Worm (Caenorhabditis elegans) whole organism, L2 larva: Measurements from ENCODE around the gene dis-3.

ENCODE experiments used
- C34F6.9 ChIP-seq: fragments of 150-350 bp; optimal IDR thresholded peaks from 2 replicates; lab custom pipeline; 2014; ENCODE audit warnings: missing biosample characterization, missing genetic modification characterization
- F13H6.1 ChIP-seq: sonication (generic microtip); optimal IDR thresholded peaks from 2 replicates; lab custom pipeline; 2016; ENCODE audit warnings: missing genetic modification characterization, missing compliant biosample characterization
- R02D3.7 ChIP-seq: fragments of 150-350 bp; optimal IDR thresholded peaks from 2 replicates; lab custom pipeline; 2014; ENCODE audit warnings: missing biosample characterization, missing genetic modification characterization
- ZK546.5 ChIP-seq: sonication (generic microtip); optimal IDR thresholded peaks from 2 replicates; lab custom pipeline; 2017; ENCODE audit warnings: missing biosample characterization, missing genetic modification characterization
- alr-1 ChIP-seq: fragments of 150-350 bp; optimal IDR thresholded peaks from 2 replicates; lab custom pipeline; 2014; ENCODE audit warnings: missing biosample characterization, missing genetic modification characterization
- ama-1 ChIP-seq: fragments of 150-350 bp; optimal IDR thresholded peaks from 2 replicates; lab custom pipeline; 2018; ENCODE audit warnings: inconsistent platforms
- blmp-1 ChIP-seq: sonication (generic microtip); optimal IDR thresholded peaks from 2 replicates; lab custom pipeline; 2017; ENCODE audit warnings: missing genetic modification characterization, mild to moderate bottlenecking, missing compliant biosample characterization, antibody characterized with exemption, moderate library complexity; ENCODE audit not compliant: insufficient read depth
- ceh-82 ChIP-seq: fragments of 150-350 bp; optimal IDR thresholded peaks from 2 replicates; lab custom pipeline; 2014; ENCODE audit warnings: missing biosample characterization, missing genetic modification characterization
- crh-2 ChIP-seq: sonication (generic microtip); optimal IDR thresholded peaks from 2 replicates; lab custom pipeline; 2017; ENCODE audit warnings: missing biosample characterization, missing genetic modification characterization
- dmd-4 ChIP-seq: sonication (generic microtip); optimal IDR thresholded peaks from 2 replicates; lab custom pipeline; 2017; ENCODE audit warnings: missing biosample characterization, missing genetic modification characterization
- egl-27 ChIP-seq: sonication (generic microtip); optimal IDR thresholded peaks from 3 replicates; lab custom pipeline; 2017; ENCODE audit warnings: missing biosample characterization, missing genetic modification reagents, missing genetic modification characterization
- elt-1 ChIP-seq: fragments of 150-350 bp; optimal IDR thresholded peaks from 2 replicates; lab custom pipeline; 2014; ENCODE audit warnings: missing biosample characterization, missing genetic modification characterization
- elt-3 ChIP-seq: sonication (generic microtip); optimal IDR thresholded peaks from 2 replicates; lab custom pipeline; 2017; ENCODE audit warnings: missing biosample characterization, missing genetic modification characterization
- fos-1 ChIP-seq: fragments of 150-350 bp; optimal IDR thresholded peaks from 2 replicates; lab custom pipeline; 2014; ENCODE audit warnings: missing biosample characterization, missing genetic modification characterization
- lin-11 ChIP-seq: fragments of 150-350 bp; sonication (generic microtip); optimal IDR thresholded peaks from 2 replicates; lab custom pipeline; 2014; ENCODE audit warnings: missing biosample characterization, missing genetic modification characterization, inconsistent platforms, mixed read lengths
- lin-39 ChIP-seq: fragments of 150-350 bp; optimal IDR thresholded peaks from 2 replicates; lab custom pipeline; 2014; ENCODE audit warnings: missing biosample characterization, missing genetic modification reagents, missing genetic modification characterization
- lsy-2 ChIP-seq, 2 experiments: fragments of 150-350 bp in 1 of 2; sonication (generic microtip) in 1 of 2; optimal IDR thresholded peaks; 2 replicates each; lab custom pipeline; 2014 to 2017; ENCODE audit warnings: missing biosample characterization in 2 of 2, missing genetic modification characterization in 2 of 2
- mab-5 ChIP-seq: fragments of 150-350 bp; optimal IDR thresholded peaks from 2 replicates; lab custom pipeline; 2014; ENCODE audit warnings: missing biosample characterization, missing genetic modification characterization
- mbf-1 ChIP-seq: sonication (generic microtip); optimal IDR thresholded peaks from 2 replicates; lab custom pipeline; 2017; ENCODE audit warnings: missing biosample characterization, missing genetic modification characterization
- mdl-1 ChIP-seq, 2 experiments: fragments of 150-350 bp in 1 of 2; sonication (generic microtip) in 1 of 2; optimal IDR thresholded peaks; 2 replicates each; lab custom pipeline; 2017; ENCODE audit warnings: missing biosample characterization in 2 of 2, missing genetic modification characterization in 2 of 2
- nhr-10 ChIP-seq: sonication (generic microtip); optimal IDR thresholded peaks from 2 replicates; lab custom pipeline; 2017; ENCODE audit warnings: missing biosample characterization, missing genetic modification characterization
- nhr-11 ChIP-seq: fragments of 150-350 bp; optimal IDR thresholded peaks from 2 replicates; lab custom pipeline; 2014; ENCODE audit warnings: missing biosample characterization, missing genetic modification characterization
- nhr-12 ChIP-seq: fragments of 150-350 bp; optimal IDR thresholded peaks from 2 replicates; lab custom pipeline; 2014; ENCODE audit warnings: missing biosample characterization, missing genetic modification characterization
- nhr-129 ChIP-seq: fragments of 150-350 bp; optimal IDR thresholded peaks from 2 replicates; lab custom pipeline; 2014; ENCODE audit warnings: missing biosample characterization, missing genetic modification characterization
- nhr-237 ChIP-seq: fragments of 150-350 bp; optimal IDR thresholded peaks from 2 replicates; lab custom pipeline; 2014; ENCODE audit warnings: missing biosample characterization, missing genetic modification characterization
- nhr-25 ChIP-seq: fragments of 150-350 bp; sonication (generic microtip); optimal IDR thresholded peaks from 3 replicates; lab custom pipeline; 2014; ENCODE audit warnings: missing biosample characterization, missing genetic modification characterization
- nhr-6 ChIP-seq: fragments of 150-350 bp; optimal IDR thresholded peaks from 2 replicates; lab custom pipeline; 2014; ENCODE audit warnings: missing biosample characterization, missing genetic modification characterization
- peb-1 ChIP-seq: fragments of 150-350 bp; optimal IDR thresholded peaks from 2 replicates; lab custom pipeline; 2014; ENCODE audit warnings: missing biosample characterization, missing genetic modification characterization
- sem-4 ChIP-seq: fragments of 150-350 bp; optimal IDR thresholded peaks from 2 replicates; lab custom pipeline; 2014; ENCODE audit warnings: missing biosample characterization, missing genetic modification reagents, missing genetic modification characterization
- skn-1 ChIP-seq: sonication (generic microtip); optimal IDR thresholded peaks from 2 replicates; lab custom pipeline; 2017; ENCODE audit warnings: missing biosample characterization, missing genetic modification characterization
- sma-3 ChIP-seq: sonication (generic microtip); optimal IDR thresholded peaks from 2 replicates; lab custom pipeline; 2016; ENCODE audit warnings: missing genetic modification reagents, missing genetic modification characterization, missing compliant biosample characterization
- sma-9 ChIP-seq, 2 experiments: fragments of 150-350 bp in 1 of 2; sonication (generic microtip) in 1 of 2; optimal IDR thresholded peaks; 2 replicates each; lab custom pipeline; 2014 to 2016; ENCODE audit warnings: missing genetic modification characterization in 2 of 2, mild to moderate bottlenecking in 1 of 2, missing biosample characterization in 1 of 2, missing compliant biosample characterization in 1 of 2, missing genetic modification reagents in 1 of 2, moderate library complexity in 1 of 2
- snpc-4 ChIP-seq: fragments of 150-350 bp; optimal IDR thresholded peaks from 2 replicates; lab custom pipeline; 2014; ENCODE audit warnings: missing biosample characterization, missing genetic modification characterization
- unc-39 ChIP-seq: fragments of 150-350 bp; optimal IDR thresholded peaks from 2 replicates; lab custom pipeline; 2014; ENCODE audit warnings: missing biosample characterization, missing genetic modification characterization
- unc-55 ChIP-seq: fragments of 150-350 bp; sonication (generic microtip); optimal IDR thresholded peaks from 3 replicates; lab custom pipeline; 2014; ENCODE audit warnings: missing biosample characterization, missing genetic modification reagents, missing genetic modification characterization
- unc-62 ChIP-seq: fragments of 150-350 bp; optimal IDR thresholded peaks from 2 replicates; lab custom pipeline; 2014; ENCODE audit warnings: missing biosample characterization, missing genetic modification reagents, missing genetic modification characterization
- ztf-1 ChIP-seq: fragments of 200-800 bp; sonication (Bioruptor generic); conservative IDR thresholded peaks from 2 replicates; pipeline ENCODE4 v1.3.6; 2022; ENCODE audit warnings: missing genetic modification characterization, missing compliant biosample characterization
- ztf-11 ChIP-seq: sonication (generic microtip); optimal IDR thresholded peaks from 2 replicates; lab custom pipeline; 2017; ENCODE audit warnings: missing biosample characterization, missing genetic modification characterization
- ztf-4 ChIP-seq: fragments of 150-350 bp; optimal IDR thresholded peaks from 2 replicates; lab custom pipeline; 2014; ENCODE audit warnings: missing biosample characterization, missing genetic modification characterization

dis-3 gene

DNA sequence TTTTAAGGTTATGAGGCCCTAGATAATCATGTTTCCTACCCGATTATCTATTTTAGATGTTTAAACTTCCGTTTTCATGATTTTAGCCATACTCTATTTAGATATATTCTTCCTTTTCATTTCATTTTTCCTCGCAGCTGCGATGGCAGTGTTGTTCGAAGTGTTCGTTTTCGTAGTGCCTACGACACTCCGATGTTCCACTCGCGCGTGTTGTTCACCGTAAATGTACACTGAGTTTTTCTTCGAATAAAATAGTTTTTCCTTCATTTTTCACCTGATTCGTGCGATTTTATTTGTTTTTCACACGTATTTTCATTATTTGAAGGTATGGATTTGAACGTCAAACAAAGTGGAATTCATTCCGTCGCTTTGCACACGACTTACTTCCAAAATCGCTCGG, at the start of gene dis-3:
TSS of gene dis-3 (plus strand) at position 322 of the 400 bp plus-strand sequence.
- TF ChIP-seq R02D3.7 (tag; lab: Kevin White, UChicago) (peak; percentile 55), blmp-1 (tag; lab: Kevin White, UChicago) (no peak)

ce11 chrIV:10048268-10048667, 48.7 kb upstream of the dis-3 start:
- TF ChIP-seq nhr-10 (tag; lab: Kevin White, UChicago) (no peak), nhr-129 (tag; lab: Kevin White, UChicago) (peak; percentile 27)

DNA sequence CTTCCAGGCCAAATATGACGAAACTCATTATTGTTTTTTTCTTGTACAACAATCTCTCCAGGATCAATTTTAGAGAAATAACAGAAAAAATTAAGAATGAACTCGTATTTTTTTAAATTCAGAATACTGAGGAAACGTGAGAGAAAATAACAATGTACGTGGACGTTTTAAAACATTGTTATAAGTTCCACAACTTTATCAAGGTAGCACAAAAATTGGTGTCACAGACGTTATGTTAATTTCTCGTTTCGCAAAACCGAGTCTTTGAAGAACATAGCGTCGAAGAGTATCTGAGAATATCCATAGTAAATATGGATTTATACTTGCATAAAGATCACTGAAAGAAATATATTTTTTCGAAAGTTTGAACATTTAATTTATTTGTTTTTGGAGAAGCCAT, 45.9 kb upstream of the dis-3 start, which contains the start of gene T04B2.8:
TSS of gene T04B2.8 (minus strand) at position 101 of the 400 bp plus-strand sequence.
- TF ChIP-seq snpc-4 (tag; lab: Kevin White, UChicago) (no peak), nhr-129 (tag; lab: Kevin White, UChicago) (no peak), unc-55 (GFP tag; lab: Kevin White, UChicago) (no peak), nhr-25 (tag; lab: Kevin White, UChicago) (no peak), elt-3 (no peak), elt-1 (tag; lab: Kevin White, UChicago) (no peak), mab-5 (tag; lab: Kevin White, UChicago) (no peak), alr-1 (tag; lab: Kevin White, UChicago) (no peak), lin-11 (tag; lab: Kevin White, UChicago) (no peak), mbf-1 (tag; lab: Kevin White, UChicago) (no peak), nhr-6 (tag; lab: Kevin White, UChicago) (no peak), unc-62 (no peak), sma-3 (no peak)

ce11 chrIV:10053550-10053949, 43.5 kb upstream of the dis-3 start, which contains the start of gene srv-12:
Gene srv-12, minus strand, starts transcription at chrIV:10053650.
- TF ChIP-seq ztf-1 (GFP tag; lab: Robert Waterston, UW) (no peak), ZK546.5 (tag; lab: Kevin White, UChicago) (no peak), lin-39 (tag; lab: Kevin White, UChicago) (no peak), sma-3 (no peak), sem-4 (no peak), alr-1 (tag; lab: Kevin White, UChicago) (no peak), nhr-237 (no peak), elt-3 (no peak), unc-39 (tag; lab: Kevin White, UChicago) (no peak), dmd-4 (tag; lab: Kevin White, UChicago) (no peak)

DNA sequence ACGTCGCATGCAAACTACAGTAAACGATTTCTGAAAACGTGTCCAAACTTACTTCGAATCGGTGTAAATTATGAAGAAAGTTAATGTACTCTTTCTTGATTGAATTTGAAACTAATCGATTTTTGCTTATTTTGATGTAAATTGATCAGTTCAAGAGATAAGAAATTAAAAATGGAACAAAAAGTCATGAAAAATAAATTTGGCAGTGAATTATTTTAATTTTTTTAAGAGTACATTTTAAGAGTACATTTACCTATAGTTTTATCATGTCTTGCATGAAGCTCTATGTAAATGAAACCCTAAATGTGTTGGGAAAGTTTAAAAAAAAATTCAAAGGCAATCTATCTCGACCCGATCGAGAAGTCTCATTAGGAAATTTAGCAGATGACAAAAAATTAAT, 40.9 kb upstream of the dis-3 start, which contains the start of gene T04B2.7:
TSS of gene T04B2.7 (minus strand) at position 101 of the 400 bp plus-strand sequence.
- TF ChIP-seq nhr-12 (no peak), unc-39 (tag; lab: Kevin White, UChicago) (no peak), peb-1 (tag; lab: Kevin White, UChicago) (no peak), lin-11 (tag; lab: Kevin White, UChicago) (no peak), nhr-6 (tag; lab: Kevin White, UChicago) (no peak), F13H6.1 (tag; lab: Kevin White, UChicago) (no peak)

DNA sequence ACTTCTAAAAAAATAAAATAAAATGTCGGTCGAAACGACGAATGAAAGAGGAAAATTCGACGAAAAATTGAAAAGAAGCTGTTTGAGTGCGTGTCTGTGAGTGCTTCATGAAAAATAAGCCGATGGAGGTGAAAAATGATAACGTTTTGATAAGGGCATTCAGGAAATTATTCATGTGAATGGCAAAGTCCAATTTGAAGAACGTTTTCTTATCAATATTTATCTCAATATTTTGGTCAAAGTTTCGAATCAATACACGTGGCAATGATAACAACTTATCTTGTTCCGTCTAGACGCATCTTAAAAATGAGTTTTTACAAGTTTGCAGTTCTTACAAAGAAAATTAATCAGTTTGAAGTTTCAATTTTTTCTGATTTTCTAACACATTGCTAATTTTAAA, 37.8 kb upstream of the dis-3 start:
- TF ChIP-seq peb-1 (tag; lab: Kevin White, UChicago): no peak
- no peak for TF ChIP-seq blmp-1 (tag; lab: Kevin White, UChicago)
- TF ChIP-seq unc-55 (GFP tag; lab: Kevin White, UChicago): no peak
- TF ChIP-seq ztf-4 (tag; lab: Kevin White, UChicago): no peak
- no peak for TF ChIP-seq nhr-237
- peak; percentile 77 for TF ChIP-seq sma-9 (GFP tag; optimal IDR thresholded peaks at IDR 0.05; lab: Kevin White, UChicago)
- no peak for TF ChIP-seq sma-9 (tag; optimal IDR thresholded peaks at IDR 0.05; lab: Kevin White, UChicago)
- TF ChIP-seq sem-4: no peak
- no peak for TF ChIP-seq nhr-25 (tag; lab: Kevin White, UChicago)
- no peak for TF ChIP-seq C34F6.9 (tag; lab: Kevin White, UChicago)
- no peak for TF ChIP-seq nhr-12
- TF ChIP-seq lin-39 (tag; lab: Kevin White, UChicago): no peak
- no peak for TF ChIP-seq alr-1 (tag; lab: Kevin White, UChicago)
- TF ChIP-seq fos-1 (tag; lab: Kevin White, UChicago): peak; percentile 76
- peak; percentile 7 for TF ChIP-seq sma-3
- no peak for TF ChIP-seq mbf-1 (tag; lab: Kevin White, UChicago)
- TF ChIP-seq lsy-2 (tag; optimal IDR thresholded peaks at IDR 0.05; lab: Kevin White, UChicago): no peak
- no peak for TF ChIP-seq ztf-1 (GFP tag; lab: Robert Waterston, UW)
- TF ChIP-seq ceh-82: no peak
- TF ChIP-seq elt-1 (tag; lab: Kevin White, UChicago): no peak
- no peak for TF ChIP-seq ztf-11 (tag; lab: Kevin White, UChicago)
- no peak for TF ChIP-seq lin-11 (tag; lab: Kevin White, UChicago)
- no peak for TF ChIP-seq nhr-6 (tag; lab: Kevin White, UChicago)
- no peak for TF ChIP-seq nhr-11 (tag; lab: Kevin White, UChicago)
- no peak for TF ChIP-seq ama-1 (lab: Kevin White, UChicago)
- TF ChIP-seq ZK546.5 (tag; lab: Kevin White, UChicago): no peak
- TF ChIP-seq crh-2: peak; percentile 99
- no peak for TF ChIP-seq nhr-129 (tag; lab: Kevin White, UChicago)
- peak; percentile 55 for TF ChIP-seq F13H6.1 (tag; lab: Kevin White, UChicago)
- TF ChIP-seq egl-27: peak; percentile 42
- TF ChIP-seq skn-1 (tag; lab: Kevin White, UChicago): no peak
- TF ChIP-seq snpc-4 (tag; lab: Kevin White, UChicago): no peak
- no peak for TF ChIP-seq mdl-1 (tag; optimal IDR thresholded peaks at IDR 0.05; lab: Kevin White, UChicago)
- TF ChIP-seq elt-3: no peak
